Fruit fly (Drosophila melanogaster) whole organism, embryonic: ENCODE measurements around the gene Scgbeta.

Experiments used
- B-H2 ChIP-seq: fragments of 200-800 bp; sonication (Bioruptor generic); optimal IDR thresholded peaks from 2 replicates; lab custom pipeline; 2018; ENCODE audit warnings: missing biosample characterization, mild to moderate bottlenecking, missing genetic modification characterization
- C15 ChIP-seq: fragments of 200-800 bp; sonication (Bioruptor generic); IDR thresholded peaks from 3 replicates; pipeline ENCODE4 v1.3.6; 2022; ENCODE audit warnings: missing biosample characterization, missing genetic modification characterization
- CG11085 ChIP-seq: fragments of 200-800 bp; sonication (Bioruptor generic); IDR thresholded peaks from 2 replicates; pipeline ENCODE4 v1.3.6; 2022; ENCODE audit warnings: missing biosample characterization, missing genetic modification characterization
- CG11695 ChIP-seq: fragments of 200-800 bp; sonication (Bioruptor generic); IDR thresholded peaks from 3 replicates; pipeline ENCODE4 v1.3.6; 2022; ENCODE audit warnings: missing biosample characterization, missing genetic modification characterization
- CG12769 ChIP-seq: fragments of 200-800 bp; sonication (Bioruptor generic); optimal IDR thresholded peaks from 2 replicates; lab custom pipeline; 2019; ENCODE audit warnings: missing biosample characterization, mild to moderate bottlenecking, missing genetic modification characterization, moderate library complexity
- CG13287 ChIP-seq: fragments of 200-800 bp; sonication (Bioruptor generic); IDR thresholded peaks from 2 replicates; pipeline ENCODE4 v1.3.6; 2022; ENCODE audit warnings: missing biosample characterization, missing genetic modification characterization; ENCODE audit not compliant: partially characterized antibody
- CG15073 ChIP-seq: fragments of 200-800 bp; sonication (Bioruptor generic); optimal IDR thresholded peaks from 2 replicates; lab custom pipeline; 2016; ENCODE audit warnings: missing biosample characterization, missing genetic modification characterization
- CG15514 ChIP-seq: fragments of 200-800 bp; sonication (Bioruptor generic); optimal IDR thresholded peaks from 3 replicates; lab custom pipeline; 2017; ENCODE audit warnings: missing biosample characterization, missing genetic modification characterization, mild to moderate bottlenecking, moderate library complexity, missing genetic modification reagents
- CG17328 ChIP-seq: fragments of 200-800 bp; sonication (Bioruptor generic); IDR thresholded peaks from 2 replicates; pipeline ENCODE4 v1.3.6; 2022; ENCODE audit warnings: missing biosample characterization, missing genetic modification characterization
- CG17359 ChIP-seq: fragments of 200-800 bp; sonication (Bioruptor generic); optimal IDR thresholded peaks from 3 replicates; lab custom pipeline; 2018; ENCODE audit warnings: missing biosample characterization, mild to moderate bottlenecking, missing genetic modification characterization, moderate library complexity
- CG18599 ChIP-seq: fragments of 200-800 bp; sonication (Bioruptor generic); optimal IDR thresholded peaks from 3 replicates; lab custom pipeline; 2017; ENCODE audit warnings: missing biosample characterization, missing genetic modification characterization, mild to moderate bottlenecking, moderate library complexity, missing genetic modification reagents
- CG31441 ChIP-seq: fragments of 200-800 bp; sonication (Bioruptor generic); IDR thresholded peaks from 2 replicates; pipeline ENCODE4 v1.3.6; 2022; ENCODE audit warnings: missing biosample characterization, missing genetic modification characterization
- CG3407 ChIP-seq: fragments of 200-800 bp; sonication (Bioruptor generic); optimal IDR thresholded peaks from 2 replicates; lab custom pipeline; 2018; ENCODE audit warnings: missing biosample characterization, mild to moderate bottlenecking, missing genetic modification characterization
- CG4404 ChIP-seq: fragments of 200-800 bp; sonication (Bioruptor generic); IDR thresholded peaks from 2 replicates; pipeline ENCODE4 v1.3.6; 2022; ENCODE audit warnings: missing biosample characterization, missing genetic modification characterization
- CG6791 ChIP-seq: fragments of 200-800 bp; sonication (Bioruptor generic); IDR thresholded peaks from 3 replicates; pipeline ENCODE4 v1.3.6; 2022; ENCODE audit warnings: missing biosample characterization, missing genetic modification characterization; ENCODE audit not compliant: partially characterized antibody
- CG8290 ChIP-seq, 3 experiments: fragments of 200-800 bp; sonication (Bioruptor generic); optimal IDR thresholded peaks; 2 replicates each; lab custom pipeline; 2016 to 2019; ENCODE audit warnings: missing biosample characterization in 3 of 3, missing genetic modification characterization in 3 of 3, mild to moderate bottlenecking in 2 of 3, moderate library complexity in 1 of 3
- CG9727 ChIP-seq: fragments of 200-800 bp; sonication (Bioruptor generic); optimal IDR thresholded peaks from 3 replicates; lab custom pipeline; 2017; ENCODE audit warnings: missing biosample characterization, mild to moderate bottlenecking, missing genetic modification characterization
- CG9797 ChIP-seq: fragments of 200-800 bp; sonication (Bioruptor generic); optimal IDR thresholded peaks from 3 replicates; lab custom pipeline; 2018; ENCODE audit warnings: missing biosample characterization, mild to moderate bottlenecking, missing genetic modification characterization
- CG9932 ChIP-seq: fragments of 200-800 bp; sonication (Bioruptor generic); IDR thresholded peaks from 2 replicates; pipeline ENCODE4 v1.3.6; 2022; ENCODE audit warnings: missing biosample characterization, missing genetic modification characterization
- CrebB ChIP-seq: fragments of 200-800 bp; sonication (Bioruptor generic); optimal IDR thresholded peaks from 3 replicates; lab custom pipeline; 2018; ENCODE audit warnings: missing biosample characterization, mild to moderate bottlenecking, missing genetic modification characterization
- Doc3 ChIP-seq: fragments of 200-800 bp; sonication (Bioruptor generic); IDR thresholded peaks from 3 replicates; pipeline ENCODE4 v1.3.6; 2022; ENCODE audit warnings: missing biosample characterization, missing genetic modification characterization; ENCODE audit not compliant: partially characterized antibody
- Dp ChIP-seq: fragments of 200-800 bp; sonication (Bioruptor generic); optimal IDR thresholded peaks from 2 replicates; lab custom pipeline; 2018; ENCODE audit warnings: missing biosample characterization, mild to moderate bottlenecking, missing genetic modification characterization, moderate library complexity
- Eip74EF ChIP-seq, 2 experiments: fragments of 200-800 bp in 1 of 2; fragments of >200 bp in 1 of 2; sonication (Bioruptor generic) in 1 of 2; optimal IDR thresholded peaks; 2 replicates each; lab custom pipeline; 2017 to 2019; ENCODE audit warnings: missing biosample characterization in 2 of 2, missing genetic modification characterization in 2 of 2, mild to moderate bottlenecking in 1 of 2, moderate library complexity in 1 of 2
- HLHmδ ChIP-seq: fragments of 200-800 bp; sonication (Bioruptor generic); optimal IDR thresholded peaks from 2 replicates; lab custom pipeline; 2018; ENCODE audit warnings: missing biosample characterization, mild to moderate bottlenecking, missing genetic modification characterization, moderate library complexity
- Hsf ChIP-seq: fragments of 200-800 bp; sonication (Bioruptor generic); optimal IDR thresholded peaks from 3 replicates; lab custom pipeline; 2016; ENCODE audit warnings: missing biosample characterization, missing genetic modification characterization
- Mad ChIP-seq: fragments of 200-800 bp; sonication (Bioruptor generic); optimal IDR thresholded peaks from 2 replicates; lab custom pipeline; 2016; ENCODE audit warnings: missing biosample characterization, missing genetic modification characterization
- Med ChIP-seq: fragments of 200-800 bp; sonication (Bioruptor generic); peaks from one replicate; lab custom pipeline; 2016; ENCODE audit warnings: missing biosample characterization, missing genetic modification characterization, mild to moderate bottlenecking, inconsistent platforms, moderate library complexity
- Poxn ChIP-seq: fragments of 200-800 bp; sonication (Bioruptor generic); IDR thresholded peaks from 2 replicates; pipeline ENCODE4 v1.3.6; 2022; ENCODE audit warnings: missing biosample characterization, missing genetic modification characterization
- Xbp1 ChIP-seq: fragments of 200-800 bp; sonication (Bioruptor generic); optimal IDR thresholded peaks from 3 replicates; lab custom pipeline; 2016; ENCODE audit warnings: missing biosample characterization, mild to moderate bottlenecking, missing genetic modification characterization
- al ChIP-seq: fragments of 200-800 bp; sonication (Bioruptor generic); IDR thresholded peaks from 2 replicates; pipeline ENCODE4 v1.3.6; 2022; ENCODE audit warnings: missing biosample characterization, missing genetic modification characterization
- az2 ChIP-seq: fragments of 200-800 bp; sonication (Bioruptor generic); optimal IDR thresholded peaks from 3 replicates; lab custom pipeline; 2016; ENCODE audit warnings: missing biosample characterization, missing genetic modification characterization
- btn ChIP-seq: fragments of 200-800 bp; sonication (Bioruptor generic); optimal IDR thresholded peaks from 2 replicates; lab custom pipeline; 2016; ENCODE audit warnings: missing biosample characterization, missing genetic modification characterization
- chinmo ChIP-seq: fragments of 200-800 bp; sonication (Bioruptor generic); IDR thresholded peaks from 4 replicates; pipeline ENCODE4 v1.3.6; 2022; ENCODE audit warnings: missing biosample characterization, missing genetic modification characterization; ENCODE audit not compliant: partially characterized antibody
- chm ChIP-seq: fragments of 200-800 bp; sonication (Bioruptor generic); IDR thresholded peaks from 2 replicates; pipeline ENCODE4 v1.3.6; 2022; ENCODE audit warnings: missing biosample characterization, missing genetic modification characterization
- dmrt11E ChIP-seq: fragments of 200-800 bp; sonication (Bioruptor generic); optimal IDR thresholded peaks from 3 replicates; lab custom pipeline; 2018; ENCODE audit warnings: missing biosample characterization, mild to moderate bottlenecking, missing genetic modification characterization, moderate library complexity
- exex ChIP-seq: fragments of 200-800 bp; sonication (Bioruptor generic); optimal IDR thresholded peaks from 4 replicates; lab custom pipeline; 2018; ENCODE audit warnings: missing biosample characterization, mild to moderate bottlenecking, missing genetic modification characterization, moderate library complexity
- fu2 ChIP-seq: fragments of 200-800 bp; sonication (Bioruptor generic); optimal IDR thresholded peaks from 2 replicates; lab custom pipeline; 2016; ENCODE audit warnings: missing biosample characterization, missing genetic modification characterization
- insv ChIP-seq, 2 experiments: fragments of 200-800 bp; sonication (Bioruptor generic); optimal IDR thresholded peaks; 3 replicates each; lab custom pipeline; 2016 to 2018; ENCODE audit warnings: missing biosample characterization in 2 of 2, missing genetic modification characterization in 2 of 2
- lbe ChIP-seq: fragments of 200-800 bp; sonication (Bioruptor generic); optimal IDR thresholded peaks from 2 replicates; lab custom pipeline; 2016; ENCODE audit warnings: missing biosample characterization, mild to moderate bottlenecking, missing genetic modification characterization
- luna ChIP-seq: fragments of 200-800 bp; sonication (Bioruptor generic); optimal IDR thresholded peaks from 2 replicates; lab custom pipeline; 2016; ENCODE audit warnings: missing biosample characterization, missing genetic modification characterization
- maf-S ChIP-seq: fragments of 200-800 bp; sonication (Bioruptor generic); optimal IDR thresholded peaks from 2 replicates; lab custom pipeline; 2016; ENCODE audit warnings: missing biosample characterization, missing genetic modification characterization
- odd ChIP-seq: fragments of 200-800 bp; sonication (Bioruptor generic); optimal IDR thresholded peaks from 2 replicates; lab custom pipeline; 2017; ENCODE audit warnings: missing biosample characterization, mild to moderate bottlenecking, missing genetic modification characterization
- onecut ChIP-seq: fragments of 200-800 bp; sonication (Bioruptor generic); IDR thresholded peaks from 2 replicates; pipeline ENCODE4 v1.3.6; 2022; ENCODE audit warnings: missing biosample characterization, missing genetic modification characterization
- salm ChIP-seq: fragments of 200-800 bp; sonication (Bioruptor generic); optimal IDR thresholded peaks from 2 replicates; lab custom pipeline; 2018; ENCODE audit warnings: missing biosample characterization, mild to moderate bottlenecking, missing genetic modification characterization
- sc ChIP-seq, 3 experiments: fragments of >200 bp in 2 of 3; fragments of 200-800 bp in 1 of 3; sonication (Bioruptor generic) in 1 of 3; optimal IDR thresholded peaks; 2 replicates in 2 of 3; 3 replicates in 1 of 3; lab custom pipeline; 2017; ENCODE audit warnings: mild to moderate bottlenecking in 1 of 3, missing biosample characterization in 1 of 3, missing genetic modification characterization in 1 of 3, missing genetic modification reagents in 1 of 3
- sna ChIP-seq: fragments of 200-800 bp; sonication (Bioruptor generic); IDR thresholded peaks from 2 replicates; pipeline ENCODE4 v1.3.6; 2022; ENCODE audit warnings: missing biosample characterization, missing genetic modification characterization; ENCODE audit not compliant: partially characterized antibody
- tna ChIP-seq: fragments of 200-800 bp; sonication (Bioruptor generic); IDR thresholded peaks from 2 replicates; pipeline ENCODE4 v1.3.6; 2022; ENCODE audit warnings: missing biosample characterization, missing genetic modification characterization; ENCODE audit not compliant: partially characterized antibody
- yki ChIP-seq: fragments of >200 bp; optimal IDR thresholded peaks from 3 replicates; lab custom pipeline; 2018

The Scgbeta gene

dm6 chr3R:12441008-12441606, 18.9 kb upstream of the Scgbeta start (continued):
- TF ChIP-seq btn (GFP tag; lab: Kevin White, UChicago), result no peak
- 0 out of 4 replicates have a peak, but pooled peaks have one; percentile 76 for TF ChIP-seq chinmo (GFP tag; lab: Robert Waterston, UW)
- TF ChIP-seq fu2 (GFP tag; lab: Kevin White, UChicago), result no peak
- TF ChIP-seq Doc3 (GFP tag; lab: Robert Waterston, UW), result no peak
- peak; percentile 24; the same call in 1 of the 2 replicates for TF ChIP-seq CG9932 (GFP tag; lab: Robert Waterston, UW)
- TF ChIP-seq luna (GFP tag; lab: Kevin White, UChicago), result no peak
- TF ChIP-seq CG18599, result peak; percentile 2
- no peak for TF ChIP-seq Eip74EF (GFP tag; optimal IDR thresholded peaks at IDR 0.05; lab: Kevin White, UChicago)
- no peak for TF ChIP-seq CG8290 (GFP tag; optimal IDR thresholded peaks at IDR 0.05; lab: Kevin White, UChicago)
- TF ChIP-seq CG8290 (tag; optimal IDR thresholded peaks at IDR 0.05; lab: Kevin White, UChicago), result peak in 1 of 2 experiments; percentile 41
- TF ChIP-seq B-H2 (GFP tag; lab: Kevin White, UChicago), result no peak
- TF ChIP-seq insv (GFP tag; optimal IDR thresholded peaks at IDR 0.05; lab: Kevin White, UChicago), result no peak
- TF ChIP-seq CG13287 (GFP tag; lab: Robert Waterston, UW), result no peak
- TF ChIP-seq CG15073 (GFP tag; lab: Kevin White, UChicago), result no peak
- no peak for TF ChIP-seq CG31441 (GFP tag; lab: Robert Waterston, UW)
- no peak for TF ChIP-seq sna (GFP tag; lab: Robert Waterston, UW)
- TF ChIP-seq HLHmδ (GFP tag; lab: Kevin White, UChicago), result no peak
- TF ChIP-seq CG9727 (GFP tag; lab: Kevin White, UChicago), result no peak
- no peak for TF ChIP-seq salm
- TF ChIP-seq C15, result no peak
- no peak for TF ChIP-seq Xbp1
- no peak for TF ChIP-seq chm (GFP tag; lab: Robert Waterston, UW)
- no peak for TF ChIP-seq CrebB (tag; lab: Kevin White, UChicago)
- TF ChIP-seq CG17359 (tag; lab: Kevin White, UChicago), result no peak
- no peak for TF ChIP-seq CG11695 (GFP tag; lab: Robert Waterston, UW)
- TF ChIP-seq CG12769 (tag; lab: Kevin White, UChicago), result peak; percentile 74
- TF ChIP-seq CG15514 (GFP tag; lab: Kevin White, UChicago), result no peak
- TF ChIP-seq CG4404 (GFP tag; lab: Robert Waterston, UW), result no peak
- no peak for TF ChIP-seq CG6791 (GFP tag; lab: Robert Waterston, UW)
- no peak for TF ChIP-seq Hsf (GFP tag; lab: Kevin White, UChicago)
- no peak for TF ChIP-seq dmrt11E (tag; lab: Kevin White, UChicago)
- no peak for TF ChIP-seq odd
- peak; percentile 25; the same call in 1 of the 2 replicates for TF ChIP-seq onecut
- peak; percentile 58 for TF ChIP-seq exex (tag; lab: Kevin White, UChicago)
- no peak for TF ChIP-seq lbe
- no peak for TF ChIP-seq Dp (GFP tag; lab: Kevin White, UChicago)
- no peak for TF ChIP-seq sc (optimal IDR thresholded peaks at IDR 0.05; lab: Kevin White, UChicago)
- TF ChIP-seq sc (GFP tag; optimal IDR thresholded peaks at IDR 0.05; lab: Kevin White, UChicago), result no peak
- TF ChIP-seq al (GFP tag; lab: Robert Waterston, UW), result no peak
- no peak for TF ChIP-seq Mad (GFP tag; lab: Kevin White, UChicago)
- no peak for TF ChIP-seq tna (GFP tag; lab: Robert Waterston, UW)
- no peak for TF ChIP-seq az2
- TF ChIP-seq CG3407 (GFP tag; lab: Kevin White, UChicago), result no peak
- TF ChIP-seq Med (GFP tag; lab: Kevin White, UChicago), result peak; percentile 36
- TF ChIP-seq CG17328 (GFP tag; lab: Robert Waterston, UW), result no peak
- no peak for TF ChIP-seq yki (lab: Kevin White, UChicago)
- no peak for TF ChIP-seq Poxn (GFP tag; lab: Robert Waterston, UW)
- TF ChIP-seq CG11085 (GFP tag; lab: Robert Waterston, UW), result no peak
- TF ChIP-seq CG9797 (GFP tag; lab: Kevin White, UChicago), result no peak
- no peak for TF ChIP-seq maf-S
